Fruit fly (Drosophila melanogaster) whole organism, embryonic: ENCODE measurements around the gene CG9628.

Source experiments
- Asciz ChIP-seq: fragments of 200-800 bp; sonication (Bioruptor generic); optimal IDR thresholded peaks from 2 replicates; lab custom pipeline; 2017; ENCODE audit warnings: missing biosample characterization, mild to moderate bottlenecking, missing genetic modification characterization, missing genetic modification reagents
- Awh ChIP-seq: fragments of 200-800 bp; sonication (Bioruptor generic); IDR thresholded peaks from 2 replicates; pipeline ENCODE4, ENCODE4 v1.3.6; 2022; ENCODE audit warnings: missing biosample characterization, missing genetic modification characterization
- CG10274 ChIP-seq: fragments of 200-800 bp; sonication (Bioruptor generic); optimal IDR thresholded peaks from 3 replicates; lab custom pipeline; 2017; ENCODE audit warnings: missing biosample characterization, mild to moderate bottlenecking, missing genetic modification characterization
- CG10366 ChIP-seq: fragments of 200-800 bp; sonication (Bioruptor generic); IDR thresholded peaks from 2 replicates; pipeline ENCODE4 v1.3.6; 2022; ENCODE audit warnings: missing biosample characterization, missing genetic modification characterization
- CG10543 ChIP-seq: fragments of 200-800 bp; sonication (Bioruptor generic); optimal IDR thresholded peaks from 3 replicates; lab custom pipeline; 2017; ENCODE audit warnings: missing biosample characterization, mild to moderate bottlenecking, missing genetic modification characterization, moderate library complexity
- CG14965 ChIP-seq: fragments of 200-800 bp; sonication (Bioruptor generic); optimal IDR thresholded peaks from 2 replicates; lab custom pipeline; 2016; ENCODE audit warnings: missing biosample characterization, missing genetic modification characterization, borderline replicate concordance
- CG1529 ChIP-seq: fragments of 200-800 bp; sonication (Bioruptor generic); optimal IDR thresholded peaks from 3 replicates; lab custom pipeline; 2018; ENCODE audit warnings: missing biosample characterization, missing genetic modification characterization
- CG16813 ChIP-seq: fragments of 200-800 bp; sonication (Bioruptor generic); IDR thresholded peaks from 3 replicates; pipeline ENCODE4 v1.3.6; 2022; ENCODE audit warnings: missing biosample characterization, missing genetic modification characterization; ENCODE audit not compliant: partially characterized antibody
- CG2712 ChIP-seq: fragments of 200-800 bp; optimal IDR thresholded peaks from 3 replicates; lab custom pipeline; 2019; ENCODE audit warnings: missing biosample characterization, mild to moderate bottlenecking, missing genetic modification characterization, moderate library complexity
- CG3163 ChIP-seq: fragments of 200-800 bp; sonication (Bioruptor generic); optimal IDR thresholded peaks from 3 replicates; lab custom pipeline; 2016; ENCODE audit warnings: missing biosample characterization, missing genetic modification characterization
- CG33213 ChIP-seq: fragments of 200-800 bp; sonication (Bioruptor generic); optimal IDR thresholded peaks from 3 replicates; lab custom pipeline; 2016; ENCODE audit warnings: missing biosample characterization, missing genetic modification characterization
- CG34422 ChIP-seq: fragments of 200-800 bp; sonication (Bioruptor generic); IDR thresholded peaks from 3 replicates; pipeline ENCODE4 v1.3.6; 2022; ENCODE audit warnings: missing biosample characterization, missing genetic modification characterization
- CHES-1-like ChIP-seq: fragments of 200-800 bp; sonication (Bioruptor generic); optimal IDR thresholded peaks from 2 replicates; lab custom pipeline; 2016; ENCODE audit warnings: missing biosample characterization, missing genetic modification characterization
- Dfd ChIP-seq, 2 experiments: fragments of >200 bp; optimal IDR thresholded peaks; 2 replicates each; lab custom pipeline; 2017; ENCODE audit warnings: missing biosample characterization in 2 of 2, missing genetic modification characterization in 2 of 2
- Dp ChIP-seq: fragments of 200-800 bp; sonication (Bioruptor generic); optimal IDR thresholded peaks from 2 replicates; lab custom pipeline; 2018; ENCODE audit warnings: missing biosample characterization, mild to moderate bottlenecking, missing genetic modification characterization, moderate library complexity
- Elba2 ChIP-seq: fragments of 200-800 bp; sonication (Bioruptor generic); optimal IDR thresholded peaks from 3 replicates; lab custom pipeline; 2016; ENCODE audit warnings: missing biosample characterization, missing genetic modification characterization
- Ets65A ChIP-seq: fragments of 200-800 bp; sonication (Bioruptor generic); peaks from one replicate; lab custom pipeline; 2016; ENCODE audit warnings: missing biosample characterization, missing genetic modification characterization
- HHEX ChIP-seq: fragments of 200-800 bp; sonication (Bioruptor generic); optimal IDR thresholded peaks from 3 replicates; lab custom pipeline; 2017; ENCODE audit warnings: missing biosample characterization, mild to moderate bottlenecking, missing genetic modification characterization, missing genetic modification reagents
- HLH54F ChIP-seq: fragments of 200-800 bp; sonication (Bioruptor generic); optimal IDR thresholded peaks from 3 replicates; lab custom pipeline; 2016; ENCODE audit warnings: missing biosample characterization, missing genetic modification characterization
- Hand ChIP-seq: fragments of 200-800 bp; sonication (Bioruptor generic); optimal IDR thresholded peaks from 2 replicates; lab custom pipeline; 2017; ENCODE audit warnings: mild to moderate bottlenecking, missing biosample characterization, missing genetic modification reagents, missing genetic modification characterization
- Hmr ChIP-seq: fragments of 200-800 bp; sonication (Bioruptor generic); optimal IDR thresholded peaks from 3 replicates; lab custom pipeline; 2017; ENCODE audit warnings: mild to moderate bottlenecking, missing biosample characterization, missing genetic modification reagents, missing genetic modification characterization
- Hr51 ChIP-seq, 2 experiments: fragments of 200-800 bp; sonication (Bioruptor generic); optimal IDR thresholded peaks; 2 replicates in 1 of 2; 3 replicates in 1 of 2; lab custom pipeline; 2016 to 2018; ENCODE audit warnings: missing biosample characterization in 2 of 2, missing genetic modification characterization in 2 of 2, mild to moderate bottlenecking in 1 of 2, moderate library complexity in 1 of 2
- Lim3 ChIP-seq: fragments of 200-800 bp; sonication (Bioruptor generic); IDR thresholded peaks from 2 replicates; pipeline ENCODE4 v1.3.6; 2022; ENCODE audit warnings: missing biosample characterization, missing genetic modification characterization
- Mrtf ChIP-seq: fragments of 200-800 bp; sonication (Bioruptor generic); IDR thresholded peaks from 3 replicates; pipeline ENCODE4 v1.3.6; 2022; ENCODE audit warnings: missing biosample characterization, missing genetic modification characterization
- Nf-YB ChIP-seq: fragments of 200-800 bp; sonication (Bioruptor generic); optimal IDR thresholded peaks from 3 replicates; lab custom pipeline; 2019; ENCODE audit warnings: missing biosample characterization, mild to moderate bottlenecking, missing genetic modification characterization, moderate library complexity
- Sox102F ChIP-seq: fragments of 200-800 bp; sonication (Bioruptor generic); optimal IDR thresholded peaks from 2 replicates; lab custom pipeline; 2018; ENCODE audit warnings: missing biosample characterization, mild to moderate bottlenecking, missing genetic modification characterization, moderate library complexity
- TFAM ChIP-seq: fragments of 200-800 bp; sonication (Bioruptor generic); optimal IDR thresholded peaks from 2 replicates; lab custom pipeline; 2017; ENCODE audit warnings: missing biosample characterization, missing genetic modification characterization, inconsistent platforms
- Tbp ChIP-seq: fragments of >200 bp; optimal IDR thresholded peaks from 2 replicates; lab custom pipeline; 2018; ENCODE audit warnings: missing biosample characterization, missing genetic modification characterization
- Trl ChIP-seq, 3 experiments: fragments of >200 bp in 2 of 3; fragments of 200-800 bp in 1 of 3; sonication (Bioruptor generic) in 1 of 3; optimal IDR thresholded peaks; 2 replicates in 1 of 3; 3 replicates in 2 of 3; lab custom pipeline; 2016 to 2017; ENCODE audit warnings: missing biosample characterization in 1 of 3, missing genetic modification characterization in 1 of 3
- amos ChIP-seq: fragments of 200-800 bp; sonication (Bioruptor generic); IDR thresholded peaks from 2 replicates; pipeline ENCODE4 v1.3.6; 2022; ENCODE audit warnings: missing biosample characterization, missing genetic modification characterization; ENCODE audit not compliant: partially characterized antibody
- ara ChIP-seq: fragments of 200-800 bp; sonication (Bioruptor generic); IDR thresholded peaks from 2 replicates; pipeline ENCODE4 v1.3.6; 2022; ENCODE audit warnings: missing biosample characterization, missing genetic modification characterization
- cg ChIP-seq: fragments of 200-800 bp; sonication (Bioruptor generic); optimal IDR thresholded peaks from 3 replicates; lab custom pipeline; 2019; ENCODE audit warnings: missing biosample characterization, mild to moderate bottlenecking, missing genetic modification characterization, moderate library complexity
- crol ChIP-seq: fragments of 200-800 bp; sonication (Bioruptor generic); IDR thresholded peaks from 2 replicates; pipeline ENCODE4 v1.3.6; 2022; ENCODE audit warnings: missing biosample characterization, missing genetic modification characterization
- dmrt99B ChIP-seq: fragments of 200-800 bp; sonication (Bioruptor generic); optimal IDR thresholded peaks from 2 replicates; lab custom pipeline; 2018; ENCODE audit warnings: missing biosample characterization, mild to moderate bottlenecking, missing genetic modification characterization, moderate library complexity
- fd102C ChIP-seq: fragments of 200-800 bp; sonication (Bioruptor generic); optimal IDR thresholded peaks from 2 replicates; lab custom pipeline; 2018; ENCODE audit warnings: missing biosample characterization, mild to moderate bottlenecking, missing genetic modification characterization, moderate library complexity
- gcm2 ChIP-seq: fragments of 200-800 bp; sonication (Bioruptor generic); optimal IDR thresholded peaks from 2 replicates; lab custom pipeline; 2016; ENCODE audit warnings: missing biosample characterization, missing genetic modification characterization
- gsb ChIP-seq: fragments of 200-800 bp; sonication (Bioruptor generic); IDR thresholded peaks from 2 replicates; pipeline ENCODE4 v1.3.6; 2022; ENCODE audit warnings: missing biosample characterization, missing genetic modification characterization
- ind ChIP-seq: fragments of 200-800 bp; sonication (Bioruptor generic); optimal IDR thresholded peaks from 3 replicates; lab custom pipeline; 2016; ENCODE audit warnings: missing biosample characterization, missing genetic modification characterization
- insv ChIP-seq, 2 experiments: fragments of 200-800 bp; sonication (Bioruptor generic); optimal IDR thresholded peaks; 3 replicates each; lab custom pipeline; 2016 to 2018; ENCODE audit warnings: missing biosample characterization in 2 of 2, missing genetic modification characterization in 2 of 2
- jing ChIP-seq: fragments of 200-800 bp; sonication (Bioruptor generic); optimal IDR thresholded peaks from 2 replicates; lab custom pipeline; 2018; ENCODE audit warnings: missing biosample characterization, mild to moderate bottlenecking, missing genetic modification characterization
- klu ChIP-seq: fragments of 200-800 bp; sonication (Bioruptor generic); IDR thresholded peaks from 2 replicates; pipeline ENCODE4 v1.3.6; 2022; ENCODE audit warnings: missing biosample characterization, missing genetic modification characterization
- knrl ChIP-seq: fragments of 200-800 bp; sonication (Bioruptor generic); IDR thresholded peaks from 3 replicates; pipeline ENCODE4 v1.3.6; 2022; ENCODE audit warnings: missing biosample characterization, missing genetic modification characterization; ENCODE audit not compliant: partially characterized antibody
- lilli ChIP-seq: fragments of 200-800 bp; sonication (Bioruptor generic); optimal IDR thresholded peaks from 3 replicates; lab custom pipeline; 2016; ENCODE audit warnings: missing biosample characterization, missing genetic modification characterization
- lola ChIP-seq, 3 experiments: fragments of >200 bp in 2 of 3; fragments of 200-800 bp in 1 of 3; sonication (Bioruptor generic) in 1 of 3; optimal IDR thresholded peaks; 2 replicates each; lab custom pipeline; 2017 to 2019; ENCODE audit warnings: missing biosample characterization in 3 of 3, missing genetic modification characterization in 3 of 3, mild to moderate bottlenecking in 1 of 3, moderate library complexity in 1 of 3
- mam ChIP-seq: fragments of 200-800 bp; sonication (Bioruptor generic); optimal IDR thresholded peaks from 3 replicates; lab custom pipeline; 2016; ENCODE audit warnings: missing biosample characterization, missing genetic modification characterization
- mld ChIP-seq: fragments of 200-800 bp; sonication (Bioruptor generic); IDR thresholded peaks from 3 replicates; pipeline ENCODE4 v1.3.6; 2022; ENCODE audit warnings: missing biosample characterization, missing genetic modification characterization; ENCODE audit not compliant: partially characterized antibody
- pzg ChIP-seq: fragments of 200-800 bp; sonication (Bioruptor generic); optimal IDR thresholded peaks from 3 replicates; lab custom pipeline; 2018; ENCODE audit warnings: missing biosample characterization, mild to moderate bottlenecking, missing genetic modification characterization, moderate library complexity
- sc ChIP-seq, 3 experiments: fragments of >200 bp in 2 of 3; fragments of 200-800 bp in 1 of 3; sonication (Bioruptor generic) in 1 of 3; optimal IDR thresholded peaks; 2 replicates in 2 of 3; 3 replicates in 1 of 3; lab custom pipeline; 2017; ENCODE audit warnings: mild to moderate bottlenecking in 1 of 3, missing biosample characterization in 1 of 3, missing genetic modification characterization in 1 of 3, missing genetic modification reagents in 1 of 3
- wdn ChIP-seq: fragments of 200-800 bp; sonication (Bioruptor generic); IDR thresholded peaks from 2 replicates; pipeline ENCODE4 v1.3.6; 2022; ENCODE audit warnings: missing biosample characterization, missing genetic modification characterization
- zen ChIP-seq: fragments of 200-800 bp; sonication (Bioruptor generic); optimal IDR thresholded peaks from 3 replicates; lab custom pipeline; 2018; ENCODE audit warnings: missing biosample characterization, mild to moderate bottlenecking, missing genetic modification characterization, moderate library complexity

The CG9628 gene

dm6 chr3L:14621464-14621863 lies 1.1 kb upstream of the CG9628 start (continued):
- TF ChIP-seq insv (GFP tag; optimal IDR thresholded peaks at IDR 0.05; lab: Kevin White, UChicago) (peak in 1 of 2 experiments; percentile 69), Hr51 (GFP tag; optimal IDR thresholded peaks at IDR 0.05; lab: Kevin White, UChicago) (no peak), CG3163 (GFP tag; lab: Kevin White, UChicago) (no peak), amos (GFP tag; lab: Robert Waterston, UW) (peak; percentile 66; the same call in 1 of the 2 replicates), HHEX (GFP tag; lab: Kevin White, UChicago) (no peak), CG2712 (tag; lab: Kevin White, UChicago) (no peak), HLH54F (no peak), ara (GFP tag; lab: Robert Waterston, UW) (no peak), CHES-1-like (GFP tag; lab: Kevin White, UChicago) (no peak), Hmr (GFP tag; lab: Kevin White, UChicago) (no peak), TFAM (GFP tag; lab: Kevin White, UChicago) (no peak), Mrtf (GFP tag; lab: Robert Waterston, UW) (no peak), CG14965 (GFP tag; lab: Kevin White, UChicago) (no peak), Dp (GFP tag; lab: Kevin White, UChicago) (no peak), CG1529 (GFP tag; lab: Kevin White, UChicago) (no peak), Lim3 (no peak), pzg (GFP tag; lab: Kevin White, UChicago) (no peak), lilli (GFP tag; lab: Kevin White, UChicago) (no peak), Awh (GFP tag; lab: Robert Waterston, UW) (no peak), Elba2 (GFP tag; lab: Kevin White, UChicago) (no peak), CG10543 (no peak), CG10274 (GFP tag; lab: Kevin White, UChicago) (no peak), Asciz (GFP tag; lab: Kevin White, UChicago) (no peak), Sox102F (GFP tag; lab: Kevin White, UChicago) (no peak), Trl (optimal IDR thresholded peaks at IDR 0.05; lab: Kevin White, UChicago) (no peak), Trl (GFP tag; optimal IDR thresholded peaks at IDR 0.05; lab: Kevin White, UChicago) (no peak), wdn (GFP tag; lab: Robert Waterston, UW) (no peak), Dfd (GFP tag; optimal IDR thresholded peaks at IDR 0.05; lab: Kevin White, UChicago) (no peak), Ets65A (GFP tag; lab: Kevin White, UChicago) (no peak), sc (optimal IDR thresholded peaks at IDR 0.05; lab: Kevin White, UChicago) (no peak), sc (GFP tag; optimal IDR thresholded peaks at IDR 0.05; lab: Kevin White, UChicago) (no peak), klu (GFP tag; lab: Robert Waterston, UW) (no peak), jing (GFP tag; lab: Kevin White, UChicago) (no peak), gsb (GFP tag; lab: Robert Waterston, UW) (no peak), Nf-YB (GFP tag; lab: Kevin White, UChicago) (no peak), mam (GFP tag; lab: Kevin White, UChicago) (no peak), cg (GFP tag; lab: Kevin White, UChicago) (no peak), dmrt99B (tag; lab: Kevin White, UChicago) (no peak), lola (GFP tag; optimal IDR thresholded peaks at IDR 0.05; lab: Kevin White, UChicago) (no peak), ind (GFP tag; lab: Kevin White, UChicago) (no peak), gcm2 (GFP tag; lab: Kevin White, UChicago) (no peak), mld (GFP tag; lab: Robert Waterston, UW) (no peak), crol (GFP tag; lab: Robert Waterston, UW) (no peak), CG16813 (GFP tag; lab: Robert Waterston, UW) (peak; percentile 45; the same call in 1 of the 3 replicates), CG33213 (peak; percentile 14), Hand (GFP tag; lab: Kevin White, UChicago) (no peak), zen (peak; percentile 46), fd102C (GFP tag; lab: Kevin White, UChicago) (no peak), knrl (GFP tag; lab: Robert Waterston, UW) (no peak), CG10366 (peak; percentile 79), CG34422 (GFP tag; lab: Robert Waterston, UW) (no peak), Tbp (GFP tag; lab: Kevin White, UChicago) (no peak)
